Worm (Caenorhabditis elegans): ENCODE data around the gene fbxa-199.

fbxa-199 gene

DNA sequence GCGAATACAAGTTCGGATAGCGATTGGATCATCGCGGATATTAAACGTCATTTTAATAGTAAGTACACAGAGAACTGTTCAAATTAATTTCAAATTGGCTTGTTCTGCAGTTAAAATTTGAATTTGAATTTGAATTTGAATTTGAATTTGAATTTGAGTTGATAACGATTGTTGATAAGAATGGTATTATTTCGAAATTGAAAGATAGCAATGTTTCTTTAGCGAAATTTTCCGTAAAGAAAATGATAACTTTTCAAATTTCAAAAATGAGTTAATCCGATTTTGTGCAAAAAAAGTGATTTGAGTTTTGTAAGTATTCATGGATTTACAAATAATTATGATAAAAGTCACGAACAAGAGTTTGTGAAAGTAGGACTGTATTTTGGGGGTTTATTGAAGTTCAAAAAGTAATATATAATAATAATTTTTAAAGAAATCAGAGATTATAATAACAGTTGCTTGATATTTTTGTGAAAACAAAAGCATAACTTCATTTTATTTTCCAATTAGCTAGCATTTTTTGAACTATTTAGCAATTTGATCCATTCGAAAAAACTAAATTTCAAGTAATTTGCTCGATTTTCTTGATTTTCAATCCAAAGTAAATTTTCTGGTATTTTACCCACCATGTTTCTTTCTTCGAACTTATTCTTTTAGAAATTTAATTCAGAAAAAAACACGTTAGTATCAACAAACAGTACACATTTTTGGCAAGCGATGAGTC, 26.9 kb upstream of the fbxa-199 start, which contains the start of gene Y36E3A.2:
Gene Y36E3A.2, plus strand, starts transcription at position 674 of the 724 bp plus-strand sequence.
- peak; percentile 48 for TF ChIP-seq fos-1 (tag; optimal IDR thresholded peaks at IDR 0.05)
- TF ChIP-seq sma-3 (GFP tag; optimal IDR thresholded peaks at IDR 0.05), result no peak
- TF ChIP-seq nhr-237 (tag; optimal IDR thresholded peaks at IDR 0.05), result no peak
- TF ChIP-seq F13H6.1 (tag; optimal IDR thresholded peaks at IDR 0.05), result no peak

DNA sequence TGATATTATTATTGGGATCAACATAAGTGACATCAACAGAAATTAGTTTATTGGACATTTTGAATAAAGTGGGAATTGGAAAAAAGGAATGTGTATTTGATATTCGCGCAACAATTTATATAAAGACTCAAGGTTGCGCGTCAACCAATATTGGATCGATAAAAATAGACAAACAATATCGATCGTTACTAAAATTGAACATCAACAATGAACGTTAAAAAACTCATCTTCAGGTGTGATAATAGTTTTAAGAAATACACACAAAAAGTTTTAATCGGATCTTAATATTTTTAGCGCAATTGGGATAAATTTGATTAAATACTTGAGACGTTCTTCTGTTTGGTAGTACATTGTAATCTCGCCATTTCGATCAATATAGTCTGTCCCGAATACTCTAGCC, 25.0 kb upstream of the fbxa-199 start, which contains the start of gene fbxa-104:
Gene fbxa-104, minus strand, starts transcription at position 83 of the 400 bp plus-strand sequence.
- TF ChIP-seq unc-55 (GFP tag; optimal IDR thresholded peaks at IDR 0.05), result no peak
- TF ChIP-seq ceh-82 (tag; optimal IDR thresholded peaks at IDR 0.05), result no peak
- no peak for TF ChIP-seq sem-4 (tag; optimal IDR thresholded peaks at IDR 0.05)
- no peak for TF ChIP-seq ama-1 (optimal IDR thresholded peaks at IDR 0.05)
- TF ChIP-seq nhr-10 (tag; optimal IDR thresholded peaks at IDR 0.05), result no peak
- TF ChIP-seq dmd-4 (tag; optimal IDR thresholded peaks at IDR 0.05), result no peak
- no peak for TF ChIP-seq zag-1 (tag; optimal IDR thresholded peaks at IDR 0.05)
- no peak for TF ChIP-seq elt-3 (tag; optimal IDR thresholded peaks at IDR 0.05)
- no peak for TF ChIP-seq mab-5 (tag; optimal IDR thresholded peaks at IDR 0.05)
- no peak for TF ChIP-seq nhr-23 (tag; optimal IDR thresholded peaks at IDR 0.05)
- TF ChIP-seq nhr-11 (tag; optimal IDR thresholded peaks at IDR 0.05), result no peak
- no peak for TF ChIP-seq ZK546.5 (tag; optimal IDR thresholded peaks at IDR 0.05)
- TF ChIP-seq crh-2 (tag; optimal IDR thresholded peaks at IDR 0.05), result no peak
- no peak for TF ChIP-seq unc-39 (tag; optimal IDR thresholded peaks at IDR 0.05)
- no peak for TF ChIP-seq sma-9 (GFP tag; optimal IDR thresholded peaks at IDR 0.05)
- TF ChIP-seq sma-9 (tag; optimal IDR thresholded peaks at IDR 0.05), result no peak
- TF ChIP-seq skn-1 (tag; optimal IDR thresholded peaks at IDR 0.05), result no peak
- TF ChIP-seq nhr-12 (tag; optimal IDR thresholded peaks at IDR 0.05), result no peak

DNA sequence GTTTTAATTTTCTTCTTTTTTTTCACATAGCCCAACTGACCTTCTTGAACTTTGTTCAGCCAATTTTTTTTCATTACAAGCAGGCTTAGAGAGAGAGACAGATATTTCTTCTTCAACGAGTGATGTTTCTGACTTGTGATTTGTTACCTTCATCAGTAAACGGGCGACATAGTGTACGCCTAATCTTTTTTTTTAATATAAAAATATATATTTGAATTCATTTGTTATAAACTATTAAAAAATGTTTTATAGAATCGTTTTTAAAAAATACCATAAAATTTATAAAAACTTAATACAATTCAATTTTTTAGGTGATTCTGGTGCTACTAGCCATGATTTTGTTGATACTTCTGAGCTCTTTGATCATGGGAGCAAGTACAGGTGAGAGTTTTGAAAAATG, 19.2 kb upstream of the fbxa-199 start, which contains the start of gene T06E6.10:
Gene T06E6.10, plus strand, starts transcription at position 301 of the 400 bp plus-strand sequence.
- no peak for TF ChIP-seq sem-4 (tag; optimal IDR thresholded peaks at IDR 0.05)
- no peak for TF ChIP-seq sma-3 (GFP tag; optimal IDR thresholded peaks at IDR 0.05)
- no peak for TF ChIP-seq nhr-21 (tag; optimal IDR thresholded peaks at IDR 0.05)
- TF ChIP-seq lin-11 (tag; optimal IDR thresholded peaks at IDR 0.05), result no peak
- TF ChIP-seq ceh-16 (tag; optimal IDR thresholded peaks at IDR 0.05), result no peak
- no peak for TF ChIP-seq ama-1 (optimal IDR thresholded peaks at IDR 0.05)
- no peak for TF ChIP-seq sma-9 (GFP tag; optimal IDR thresholded peaks at IDR 0.05)
- TF ChIP-seq sma-9 (tag; optimal IDR thresholded peaks at IDR 0.05), result no peak
- no peak for TF ChIP-seq unc-39 (tag; optimal IDR thresholded peaks at IDR 0.05)
- no peak for TF ChIP-seq dmd-4 (tag; optimal IDR thresholded peaks at IDR 0.05)
- TF ChIP-seq egl-27 (tag; optimal IDR thresholded peaks at IDR 0.05), result no peak
- no peak for TF ChIP-seq C34F6.9 (tag; optimal IDR thresholded peaks at IDR 0.05)
- TF ChIP-seq ztf-11 (tag; optimal IDR thresholded peaks at IDR 0.05), result no peak
- TF ChIP-seq lin-39 (tag; optimal IDR thresholded peaks at IDR 0.05), result no peak
- no peak for TF ChIP-seq mab-5 (tag; optimal IDR thresholded peaks at IDR 0.05)
- no peak for TF ChIP-seq mdl-1 (tag; optimal IDR thresholded peaks at IDR 0.05)
- TF ChIP-seq crh-2 (tag; optimal IDR thresholded peaks at IDR 0.05), result no peak
- no peak for TF ChIP-seq snpc-4 (tag; optimal IDR thresholded peaks at IDR 0.05)
- no peak for TF ChIP-seq fos-1 (tag; optimal IDR thresholded peaks at IDR 0.05)
- TF ChIP-seq aly-2 (tag; optimal IDR thresholded peaks at IDR 0.05), result no peak
- TF ChIP-seq blmp-1 (tag; optimal IDR thresholded peaks at IDR 0.05; ENCODE audit: insufficient read depth), result no peak

DNA sequence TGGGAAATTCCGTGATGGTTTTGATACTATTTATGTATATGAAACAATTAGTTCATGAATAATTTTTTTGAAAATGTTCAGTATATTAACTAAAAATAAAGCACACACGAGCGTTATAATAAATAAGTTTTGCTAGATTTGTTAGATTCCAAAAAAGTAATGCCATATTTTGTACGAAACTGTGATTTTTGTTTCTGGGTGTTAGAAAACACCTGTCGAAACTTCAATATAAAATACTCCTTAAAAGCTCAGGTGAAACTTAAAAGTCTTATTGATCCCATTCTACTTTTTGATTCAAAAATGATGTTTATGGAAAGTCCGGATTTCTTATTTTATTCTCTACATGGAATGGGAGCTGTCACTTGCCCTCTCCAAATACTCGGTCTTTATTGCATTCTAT, 17.3 kb upstream of the fbxa-199 start, which contains the start of gene srh-265:
Gene srh-265, plus strand, starts transcription at position 301 of the 400 bp plus-strand sequence.
- no peak for TF ChIP-seq nhr-77 (tag; optimal IDR thresholded peaks at IDR 0.05)
- TF ChIP-seq mdl-1 (tag; optimal IDR thresholded peaks at IDR 0.05), result no peak
- no peak for TF ChIP-seq dmd-4 (tag; optimal IDR thresholded peaks at IDR 0.05)
- no peak for TF ChIP-seq nhr-129 (tag; optimal IDR thresholded peaks at IDR 0.05)
- TF ChIP-seq nhr-6 (tag; optimal IDR thresholded peaks at IDR 0.05), result no peak
- no peak for TF ChIP-seq ztf-11 (tag; optimal IDR thresholded peaks at IDR 0.05)
- no peak for TF ChIP-seq lin-13 (GFP tag; optimal IDR thresholded peaks at IDR 0.05)
- TF ChIP-seq nhr-237 (tag; optimal IDR thresholded peaks at IDR 0.05), result no peak
- no peak for TF ChIP-seq F13H6.1 (tag; optimal IDR thresholded peaks at IDR 0.05)
- TF ChIP-seq ceh-16 (tag; optimal IDR thresholded peaks at IDR 0.05), result no peak
- TF ChIP-seq nhr-12 (tag; optimal IDR thresholded peaks at IDR 0.05), result no peak
- TF ChIP-seq nhr-11 (tag; optimal IDR thresholded peaks at IDR 0.05), result no peak
- no peak for TF ChIP-seq egl-27 (tag; optimal IDR thresholded peaks at IDR 0.05)
- no peak for TF ChIP-seq nhr-25 (tag; optimal IDR thresholded peaks at IDR 0.05)
- no peak for TF ChIP-seq lin-39 (tag; optimal IDR thresholded peaks at IDR 0.05)
- no peak for TF ChIP-seq mbf-1 (tag; optimal IDR thresholded peaks at IDR 0.05)
- TF ChIP-seq fos-1 (tag; optimal IDR thresholded peaks at IDR 0.05), result no peak
- no peak for TF ChIP-seq nhr-21 (tag; optimal IDR thresholded peaks at IDR 0.05)
- no peak for TF ChIP-seq elt-3 (tag; optimal IDR thresholded peaks at IDR 0.05)

All from whole organism, L2 larva.